Worm (Caenorhabditis elegans) whole organism, dauer: ENCODE measurements around the gene lys-2.

Source experiments
- unc-62 ChIP-seq: sonication (generic microtip); optimal IDR thresholded peaks from 2 replicates; lab custom pipeline; 2017; ENCODE audit warnings: missing biosample characterization, missing genetic modification reagents, missing genetic modification characterization

The lys-2 gene

ce11 chrV:10283444-10283843 is 2.2 kb upstream of the lys-2 start, which contains the start of gene lys-3:
lys-3 (minus strand) TSS chrV:10283544.
- no peak for TF ChIP-seq unc-62 (GFP tag; lab: Kevin White, UChicago)

ce11 chrV:10280112-10280511 is 1.2 kb downstream of the lys-2 start:
- TF ChIP-seq unc-62 (GFP tag; lab: Kevin White, UChicago), result no peak

ce11 chrV:10277579-10277978 is 3.7 kb downstream of the lys-2 start, which contains the start of gene lys-1:
lys-1 (plus strand) TSS chrV:10277904.
- no peak for TF ChIP-seq unc-62 (GFP tag; lab: Kevin White, UChicago)

- no peak for TF ChIP-seq unc-62 (GFP tag; lab: Kevin White, UChicago)
Observed at ce11 chrV:10276038-10276437, 5.2 kb downstream of the lys-2 start.

- TF ChIP-seq unc-62 (GFP tag; lab: Kevin White, UChicago), result no peak
Observed at ce11 chrV:10275619-10276018, 5.7 kb downstream of the lys-2 start, which contains the start of gene Y22F5A.11. Y22F5A.11 (minus strand) TSS chrV:10275646.

- TF ChIP-seq unc-62 (GFP tag; lab: Kevin White, UChicago), result no peak
Observed at ce11 chrV:10273837-10274236, 7.4 kb downstream of the lys-2 start.

ce11 chrV:10270214-10270613 is 11.1 kb downstream of the lys-2 start, which contains the start of gene ric-4:
ric-4 (minus strand) TSS chrV:10270314.
- no peak for TF ChIP-seq unc-62 (GFP tag; lab: Kevin White, UChicago)

ce11 chrV:10266050-10266449 is 15.2 kb downstream of the lys-2 start:
- no peak for TF ChIP-seq unc-62 (GFP tag; lab: Kevin White, UChicago)

- TF ChIP-seq unc-62 (GFP tag; lab: Kevin White, UChicago), result no peak
Observed at ce11 chrV:10265019-10265418, 16.3 kb downstream of the lys-2 start.

ce11 chrV:10260460-10260859 is 20.8 kb downstream of the lys-2 start, which contains the start of gene sri-18:
sri-18 (minus strand) TSS chrV:10260560.
- TF ChIP-seq unc-62 (GFP tag; lab: Kevin White, UChicago), result no peak

- TF ChIP-seq unc-62 (GFP tag; lab: Kevin White, UChicago), result no peak
Observed at ce11 chrV:10256050-10256449, 25.2 kb downstream of the lys-2 start, which contains the start of gene nhr-232. nhr-232 (plus strand) TSS chrV:10256170.

- TF ChIP-seq unc-62 (GFP tag; lab: Kevin White, UChicago), result no peak
Observed at ce11 chrV:10255005-10255472, 26.2 kb downstream of the lys-2 start, which contains the start of gene rop-1. rop-1 (minus strand) TSS chrV:10255055.

- TF ChIP-seq unc-62 (GFP tag; lab: Kevin White, UChicago), result no peak
Observed at ce11 chrV:10252682-10253081, 28.6 kb downstream of the lys-2 start.

ce11 chrV:10249515-10249914 is 31.8 kb downstream of the lys-2 start:
- no peak for TF ChIP-seq unc-62 (GFP tag; lab: Kevin White, UChicago)

- TF ChIP-seq unc-62 (GFP tag; lab: Kevin White, UChicago), result no peak
Observed at ce11 chrV:10248255-10248979, 32.9 kb downstream of the lys-2 start, which contains the start of gene akt-1. akt-1 (plus strand) TSS chrV:10248905.

- no peak for TF ChIP-seq unc-62 (GFP tag; lab: Kevin White, UChicago)
Observed at ce11 chrV:10247673-10248239, 33.5 kb downstream of the lys-2 start.
